Worm (Caenorhabditis elegans): ENCODE results near the gene C27D6.15.

Gene C27D6.15

ce11 chrII:5182451-5182850, 10.7 kb downstream of the C27D6.15 start (continued):
- no peak for TF ChIP-seq snpc-4 (GFP tag; optimal IDR thresholded peaks at IDR 0.05)
- TF ChIP-seq snpc-4 (tag; optimal IDR thresholded peaks at IDR 0.05) = peak in 3 of 4 experiments; percentile 19 to 56 (median 29)
- no peak for TF ChIP-seq pha-4 (tag; optimal IDR thresholded peaks at IDR 0.05)
- no peak for TF ChIP-seq nhr-120 (GFP tag; IDR thresholded peaks at IDR 0.05)
- TF ChIP-seq ccch-3 (GFP tag; optimal IDR thresholded peaks at IDR 0.05) = no peak
- TF ChIP-seq D2030.7 (GFP tag; IDR thresholded peaks at IDR 0.05) = no peak
- TF ChIP-seq F22D6.2 (tag; optimal IDR thresholded peaks at IDR 0.05) = no peak
- peak; percentile 63 for TF ChIP-seq ceh-27 (GFP tag; optimal IDR thresholded peaks at IDR 0.05)
- TF ChIP-seq dox-1 (GFP tag; IDR thresholded peaks at IDR 0.05) = peak; percentile 52; the same call in 1 of the 2 replicates
- peak; percentile 42; the same call in 1 of the 2 replicates for TF ChIP-seq rcor-1 (GFP tag; IDR thresholded peaks at IDR 0.05)
- TF ChIP-seq B0019.2 (GFP tag; conservative IDR thresholded peaks at IDR 0.05) = no peak
- TF ChIP-seq Y95B8A.8 (GFP tag; IDR thresholded peaks at IDR 0.05) = no peak
- TF ChIP-seq attf-5 (GFP tag; optimal IDR thresholded peaks at IDR 0.05) = peak; percentile 54
- no peak for TF ChIP-seq T26A5.8 (tag; optimal IDR thresholded peaks at IDR 0.05)
- no peak for TF ChIP-seq hrde-1 (tag; optimal IDR thresholded peaks at IDR 0.05; ENCODE audit: borderline replicate concordance)
- TF ChIP-seq ztf-22 (GFP tag; optimal IDR thresholded peaks at IDR 0.05) = peak; percentile 74
- TF ChIP-seq ztf-18 (tag; optimal IDR thresholded peaks at IDR 0.05) = peak; percentile 17
- peak; percentile 92 for TF ChIP-seq nhr-80 (tag; optimal IDR thresholded peaks at IDR 0.05)
- TF ChIP-seq nhr-179 (tag; optimal IDR thresholded peaks at IDR 0.05) = no peak
- no peak for TF ChIP-seq athp-1 (tag; optimal IDR thresholded peaks at IDR 0.05)
- no peak for TF ChIP-seq efl-1 (GFP tag; optimal IDR thresholded peaks at IDR 0.05)
- TF ChIP-seq akir-1 (GFP tag; optimal IDR thresholded peaks at IDR 0.05) = no peak
- no peak for TF ChIP-seq hlh-12 (tag; optimal IDR thresholded peaks at IDR 0.05)
- TF ChIP-seq nhr-90 (tag; optimal IDR thresholded peaks at IDR 0.05) = peak; percentile 60
- no peak for TF ChIP-seq F55B11.4 (tag; optimal IDR thresholded peaks at IDR 0.05; ENCODE audit: borderline replicate concordance, insufficient read depth)
- no peak for TF ChIP-seq ztf-3 (GFP tag; optimal IDR thresholded peaks at IDR 0.05)
- TF ChIP-seq Y56A3A.18 (GFP tag; IDR thresholded peaks at IDR 0.05) = no peak
- TF ChIP-seq fkh-3 (tag; optimal IDR thresholded peaks at IDR 0.05) = no peak
- no peak for TF ChIP-seq snpc-1.1 (tag; optimal IDR thresholded peaks at IDR 0.05; ENCODE audit: insufficient read depth)
- no peak for TF ChIP-seq Y53F4B.3 (GFP tag; IDR thresholded peaks at IDR 0.05)
- no peak for TF ChIP-seq ceh-40 (GFP tag; IDR thresholded peaks at IDR 0.05)

ce11 chrII:5183207-5183606, 11.5 kb downstream of the C27D6.15 start:
- no peak for TF ChIP-seq dox-1 (GFP tag; IDR thresholded peaks at IDR 0.05)
- TF ChIP-seq ztf-18 (tag; optimal IDR thresholded peaks at IDR 0.05) = no peak
- TF ChIP-seq repo-1 (tag; optimal IDR thresholded peaks at IDR 0.05) = no peak
- no peak for TF ChIP-seq let-607 (tag; optimal IDR thresholded peaks at IDR 0.05)
- no peak for TF ChIP-seq somi-1 (GFP tag; optimal IDR thresholded peaks at IDR 0.05)
- no peak for TF ChIP-seq ztf-3 (GFP tag; optimal IDR thresholded peaks at IDR 0.05)
- no peak for TF ChIP-seq efl-1 (GFP tag; optimal IDR thresholded peaks at IDR 0.05)
- no peak for TF ChIP-seq lin-54 (GFP tag; optimal IDR thresholded peaks at IDR 0.05)
- TF ChIP-seq C06A6.2 (GFP tag; conservative IDR thresholded peaks at IDR 0.05) = no peak
- no peak for TF ChIP-seq lsy-27 (tag; optimal IDR thresholded peaks at IDR 0.05; ENCODE audit: borderline replicate concordance, insufficient read depth)
- TF ChIP-seq ztf-6 (GFP tag; IDR thresholded peaks at IDR 0.05) = no peak
- TF ChIP-seq ztf-28 (GFP tag; IDR thresholded peaks at IDR 0.05) = no peak
- TF ChIP-seq ama-1 (optimal IDR thresholded peaks at IDR 0.05) = no peak
- no peak for TF ChIP-seq ama-1 (GFP tag; optimal IDR thresholded peaks at IDR 0.05)
- TF ChIP-seq ZK185.1 (tag; optimal IDR thresholded peaks at IDR 0.05; ENCODE audit: poor library complexity, severe bottlenecking) = no peak
- no peak for TF ChIP-seq bed-2 (GFP tag; IDR thresholded peaks at IDR 0.05)
- TF ChIP-seq egrh-3 (GFP tag; IDR thresholded peaks at IDR 0.05) = no peak
- TF ChIP-seq sdz-38 (tag; optimal IDR thresholded peaks at IDR 0.05) = no peak
- no peak for TF ChIP-seq mes-4 (tag; optimal IDR thresholded peaks at IDR 0.05)
- TF ChIP-seq aptf-2 (GFP tag; conservative IDR thresholded peaks at IDR 0.05) = no peak
